Worm (Caenorhabditis elegans) whole organism, late embryonic: ENCODE results near the gene C39B5.2.

Source experiments
- K02D7.2 ChIP-seq: sonication (generic microtip); optimal IDR thresholded peaks from 2 replicates; lab custom pipeline; 2017; ENCODE audit warnings: mild to moderate bottlenecking, missing genetic modification characterization, missing compliant biosample characterization
- nfya-1 ChIP-seq: sonication (generic microtip); optimal IDR thresholded peaks from 2 replicates; lab custom pipeline; 2017; ENCODE audit warnings: missing genetic modification characterization, mild to moderate bottlenecking, missing compliant biosample characterization, antibody characterized with exemption, moderate library complexity
- npax-4 ChIP-seq: sonication (generic microtip); optimal IDR thresholded peaks from 2 replicates; lab custom pipeline; 2016; ENCODE audit warnings: missing genetic modification characterization, missing compliant biosample characterization
- odd-2 ChIP-seq: sonication (generic microtip); optimal IDR thresholded peaks from 2 replicates; lab custom pipeline; 2017; ENCODE audit warnings: antibody characterized with exemption, mild to moderate bottlenecking, missing genetic modification characterization, missing compliant biosample characterization
- sox-2 ChIP-seq: fragments of 200-800 bp; sonication (Bioruptor generic); IDR thresholded peaks from 2 replicates; pipeline ENCODE4 v1.3.6; 2022; ENCODE audit warnings: missing genetic modification reagents, missing genetic modification characterization, missing compliant biosample characterization
- sox-4 ChIP-seq: sonication (generic microtip); optimal IDR thresholded peaks from 2 replicates; lab custom pipeline; 2017; ENCODE audit warnings: mild to moderate bottlenecking, missing genetic modification characterization, inconsistent platforms, missing compliant biosample characterization
- ttx-3 ChIP-seq: sonication (generic microtip); optimal IDR thresholded peaks from 2 replicates; lab custom pipeline; 2016; ENCODE audit warnings: missing genetic modification reagents, missing genetic modification characterization, missing compliant biosample characterization

DNA sequence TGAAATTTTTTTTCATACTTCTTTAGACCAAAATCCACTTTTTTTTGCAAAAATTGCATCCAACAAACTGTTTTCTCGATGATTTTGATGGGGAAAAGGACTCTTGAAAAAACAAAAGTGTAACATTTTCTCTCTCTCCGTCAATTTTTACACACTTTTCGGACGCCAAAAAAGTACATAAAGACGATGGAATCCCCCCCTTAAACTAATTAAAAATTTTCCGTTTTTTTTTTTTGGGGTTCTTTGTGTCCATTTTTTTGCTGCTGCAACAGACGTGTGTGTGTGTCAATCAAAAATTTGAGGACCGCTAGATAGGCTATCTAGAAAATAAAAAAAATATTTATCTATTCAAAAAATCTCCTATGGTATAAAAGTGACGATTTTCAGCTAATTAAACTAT lies 26.8 kb upstream of the C39B5.2 start, which contains the start of gene C39B5.5:
- no peak for TF ChIP-seq odd-2
- no peak for TF ChIP-seq sox-4 (tag; lab: Kevin White, UChicago)
- no peak for TF ChIP-seq nfya-1 (tag; lab: Kevin White, UChicago)
- no peak for TF ChIP-seq sox-2 (GFP tag; lab: Robert Waterston, UW)
- no peak for TF ChIP-seq npax-4 (tag; lab: Kevin White, UChicago)
- no peak for TF ChIP-seq K02D7.2
- no peak for TF ChIP-seq ttx-3 (tag; lab: Kevin White, UChicago)
